Fruit fly (Drosophila melanogaster): ENCODE results near the gene Myo61F.
A peak's percentile ranks its signal among the peaks of the same experiment; 100 is the strongest.

The Myo61F gene

DNA sequence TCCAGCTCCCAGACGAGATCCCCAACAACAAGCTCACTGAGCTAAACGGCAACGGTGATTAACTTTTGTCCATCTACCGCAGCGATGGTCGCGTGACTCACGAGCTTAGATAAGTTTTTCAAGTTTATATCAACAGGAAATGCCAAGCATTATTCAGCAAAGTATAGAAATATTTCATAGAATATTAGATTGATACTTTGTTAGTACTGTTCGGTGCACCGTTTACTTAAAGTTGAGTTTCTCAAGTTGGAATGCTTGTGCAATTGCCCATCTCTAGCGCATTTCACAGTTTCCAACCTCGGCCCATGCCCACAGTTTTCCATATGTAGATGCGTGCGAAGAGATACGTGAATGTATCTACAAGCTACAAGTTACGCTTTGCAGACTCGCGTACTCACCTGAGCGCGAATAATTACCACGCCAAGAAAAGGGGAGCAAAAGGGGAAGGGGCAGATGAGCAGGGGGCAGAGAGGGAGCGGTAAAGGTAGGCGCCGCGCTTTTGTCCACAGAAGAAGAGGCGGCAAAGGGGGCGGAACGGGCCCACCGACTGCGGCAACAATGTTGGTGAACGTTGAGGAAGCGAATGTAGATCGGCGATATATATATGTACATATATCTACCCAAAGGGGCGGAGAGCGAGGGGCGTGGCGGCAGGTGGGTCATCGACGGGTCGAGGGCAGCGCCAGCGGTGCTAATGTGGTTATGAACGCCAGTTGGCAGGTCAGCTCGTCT, 57.9 kb downstream of the Myo61F start (continued):
- TF ChIP-seq CG14965 (GFP tag; optimal IDR thresholded peaks at IDR 0.05; ENCODE audit: borderline replicate concordance): no peak
- TF ChIP-seq Mrtf (GFP tag; IDR thresholded peaks at IDR 0.05): peak; percentile 64; the same call in 1 of the 3 replicates
- peak; percentile 13 for TF ChIP-seq CG16863 (GFP tag; optimal IDR thresholded peaks at IDR 0.05)
- TF ChIP-seq Dll (GFP tag; IDR thresholded peaks at IDR 0.05; ENCODE audit: partially characterized antibody): peak; percentile 88
- TF ChIP-seq trh (GFP tag; optimal IDR thresholded peaks at IDR 0.05): peak; percentile 9
- no peak for TF ChIP-seq crol (GFP tag; IDR thresholded peaks at IDR 0.05)
- peak; percentile 49 to 71 for TF ChIP-seq bsh (GFP tag; optimal IDR thresholded peaks at IDR 0.05)
- TF ChIP-seq oc (tag; optimal IDR thresholded peaks at IDR 0.05): peak; percentile 70
- peak; percentile 48 for TF ChIP-seq org-1 (GFP tag; optimal IDR thresholded peaks at IDR 0.05)
- no peak for TF ChIP-seq Hr78 (GFP tag; optimal IDR thresholded peaks at IDR 0.05)
- TF ChIP-seq Sox102F (GFP tag; optimal IDR thresholded peaks at IDR 0.05): peak; percentile 78
- peak; percentile 21 for TF ChIP-seq Nf-YB (GFP tag; optimal IDR thresholded peaks at IDR 0.05)
- no peak for TF ChIP-seq zfh2 (GFP tag; optimal IDR thresholded peaks at IDR 0.05)
- TF ChIP-seq CG18011 (GFP tag; optimal IDR thresholded peaks at IDR 0.05): peak; percentile 37
- peak; percentile 66 for TF ChIP-seq unpg (GFP tag; optimal IDR thresholded peaks at IDR 0.05)
- no peak for TF ChIP-seq toy (GFP tag; IDR thresholded peaks at IDR 0.05)
- no peak for TF ChIP-seq emc (GFP tag; optimal IDR thresholded peaks at IDR 0.05)
- TF ChIP-seq CG15073 (GFP tag; optimal IDR thresholded peaks at IDR 0.05): no peak
- no peak for TF ChIP-seq CG30431 (GFP tag; optimal IDR thresholded peaks at IDR 0.05)
- no peak for TF ChIP-seq zf30C (GFP tag; optimal IDR thresholded peaks at IDR 0.05)
- peak; percentile 64; the same call in 1 of the 2 replicates for TF ChIP-seq ttk (GFP tag; IDR thresholded peaks at IDR 0.05)
- TF ChIP-seq CG18619 (GFP tag; optimal IDR thresholded peaks at IDR 0.05): peak; percentile 10
- no peak for TF ChIP-seq CG18764 (GFP tag; optimal IDR thresholded peaks at IDR 0.05)
- TF ChIP-seq CG8765 (GFP tag; IDR thresholded peaks at IDR 0.05): no peak
- TF ChIP-seq CG10147 (GFP tag; optimal IDR thresholded peaks at IDR 0.05): no peak
- no peak for TF ChIP-seq stwl (tag; optimal IDR thresholded peaks at IDR 0.05)
- no peak for TF ChIP-seq CG30020 (tag; optimal IDR thresholded peaks at IDR 0.05)
- no peak for TF ChIP-seq CG11696 (GFP tag; IDR thresholded peaks at IDR 0.05)
- no peak for TF ChIP-seq CG4282 (GFP tag; optimal IDR thresholded peaks at IDR 0.05)
- TF ChIP-seq inv (GFP tag; IDR thresholded peaks at IDR 0.05; ENCODE audit: partially characterized antibody): peak; percentile 38; the same call in 1 of the 2 replicates
- TF ChIP-seq zfh1 (GFP tag; IDR thresholded peaks at IDR 0.05): peak; percentile 53; the same call in 1 of the 3 replicates
- peak in 1 of 2 experiments; percentile 55 for TF ChIP-seq Eip74EF (GFP tag; optimal IDR thresholded peaks at IDR 0.05)
- TF ChIP-seq CG6683 (GFP tag; optimal IDR thresholded peaks at IDR 0.05): no peak
- no peak for TF ChIP-seq CG15696 (tag; optimal IDR thresholded peaks at IDR 0.05)
- peak; percentile 52; the same call in 1 of the 3 replicates for TF ChIP-seq mld (GFP tag; IDR thresholded peaks at IDR 0.05; ENCODE audit: partially characterized antibody)
- peak; percentile 35 for TF ChIP-seq Asciz (GFP tag; optimal IDR thresholded peaks at IDR 0.05)
- no peak for TF ChIP-seq peb (GFP tag; IDR thresholded peaks at IDR 0.05)
- peak; percentile 15 for TF ChIP-seq grn (GFP tag; optimal IDR thresholded peaks at IDR 0.05)
- no peak for TF ChIP-seq Hmr (GFP tag; optimal IDR thresholded peaks at IDR 0.05)
- no peak for TF ChIP-seq Hr39 (optimal IDR thresholded peaks at IDR 0.05)
- no peak for TF ChIP-seq NfI (GFP tag; optimal IDR thresholded peaks at IDR 0.05)
- no peak for TF ChIP-seq CG11085 (GFP tag; IDR thresholded peaks at IDR 0.05)
- TF ChIP-seq CG12942 (GFP tag; optimal IDR thresholded peaks at IDR 0.05): no peak
- peak; percentile 18 for TF ChIP-seq tin (GFP tag; optimal IDR thresholded peaks at IDR 0.05)
- no peak for TF ChIP-seq CHES-1-like (GFP tag; optimal IDR thresholded peaks at IDR 0.05)
- no peak for TF ChIP-seq CG10565 (GFP tag; optimal IDR thresholded peaks at IDR 0.05)
- no peak for TF ChIP-seq Gsc (GFP tag; IDR thresholded peaks at IDR 0.05)
- no peak for TF ChIP-seq CG8089 (GFP tag; optimal IDR thresholded peaks at IDR 0.05)
- TF ChIP-seq otp (GFP tag; IDR thresholded peaks at IDR 0.05): no peak; the same call in 2 of the 3 replicates

Data from whole organism, embryonic.